Worm (Caenorhabditis elegans) whole organism, L4/young adult: ENCODE results near the gene Y39A3A.2.

Experiments used
- W03F9.2 ChIP-seq: fragments of 150-350 bp; optimal IDR thresholded peaks from 2 replicates; lab custom pipeline; 2014; ENCODE audit warnings: missing biosample characterization, missing genetic modification characterization
- dao-5 ChIP-seq: sonication (generic microtip); optimal IDR thresholded peaks from 2 replicates; lab custom pipeline; 2016; ENCODE audit warnings: missing genotype, missing genetic modification characterization, moderate library complexity, missing compliant biosample characterization
- him-1 ChIP-seq: sonication (generic microtip); optimal IDR thresholded peaks from 2 replicates; lab custom pipeline; 2016; ENCODE audit warnings: missing genotype, missing genetic modification reagents, missing genetic modification characterization, missing compliant biosample characterization

Gene Y39A3A.2

ce11 chrIII:2060857-2061256 is 3.4 kb upstream of the Y39A3A.2 start, which contains the start of gene ins-16:
TSS of gene ins-16 (minus strand) at chrIII:2060957.
- TF ChIP-seq W03F9.2 (no peak), him-1 (tag; lab: Kevin White, UChicago) (no peak), dao-5 (tag; lab: Kevin White, UChicago) (no peak)

ce11 chrIII:2060068-2060467 is 2.6 kb upstream of the Y39A3A.2 start:
- no peak for TF ChIP-seq dao-5 (tag; lab: Kevin White, UChicago)

ce11 chrIII:2054084-2054483 is 3.4 kb downstream of the Y39A3A.2 start, which contains the start of gene M01E10.3:
TSS of gene M01E10.3 (minus strand) at chrIII:2054184.
- no peak for TF ChIP-seq dao-5 (tag; lab: Kevin White, UChicago)
- TF ChIP-seq W03F9.2, result no peak
- no peak for TF ChIP-seq him-1 (tag; lab: Kevin White, UChicago)

ce11 chrIII:2053433-2053832 is 4.0 kb downstream of the Y39A3A.2 start:
- TF ChIP-seq him-1 (tag; lab: Kevin White, UChicago) (no peak), dao-5 (tag; lab: Kevin White, UChicago) (no peak), W03F9.2 (no peak)

- TF ChIP-seq W03F9.2, result no peak
- TF ChIP-seq him-1 (tag; lab: Kevin White, UChicago), result no peak
- TF ChIP-seq dao-5 (tag; lab: Kevin White, UChicago), result no peak
Measured at ce11 chrIII:2050494-2050893, 7.0 kb downstream of the Y39A3A.2 start.

- no peak for TF ChIP-seq W03F9.2
- no peak for TF ChIP-seq dao-5 (tag; lab: Kevin White, UChicago)
- no peak for TF ChIP-seq him-1 (tag; lab: Kevin White, UChicago)
Measured at ce11 chrIII:2049825-2050224, 7.6 kb downstream of the Y39A3A.2 start.

ce11 chrIII:2047907-2048306 is 9.6 kb downstream of the Y39A3A.2 start, which contains the start of gene dpy-1:
TSS of gene dpy-1 (minus strand) at chrIII:2048007.
- TF ChIP-seq W03F9.2, result no peak
- no peak for TF ChIP-seq dao-5 (tag; lab: Kevin White, UChicago)
- no peak for TF ChIP-seq him-1 (tag; lab: Kevin White, UChicago)

ce11 chrIII:2032327-2033093 is 25.0 kb downstream of the Y39A3A.2 start:
- no peak for TF ChIP-seq W03F9.2

- TF ChIP-seq dao-5 (tag; lab: Kevin White, UChicago) (no peak), W03F9.2 (no peak), him-1 (tag; lab: Kevin White, UChicago) (no peak)
Measured at ce11 chrIII:2031746-2032145, 25.7 kb downstream of the Y39A3A.2 start.

ce11 chrIII:2030776-2031565 is 26.5 kb downstream of the Y39A3A.2 start:
- no peak for TF ChIP-seq dao-5 (tag; lab: Kevin White, UChicago)
- no peak for TF ChIP-seq W03F9.2
- no peak for TF ChIP-seq him-1 (tag; lab: Kevin White, UChicago)

- TF ChIP-seq W03F9.2, result no peak
- no peak for TF ChIP-seq dao-5 (tag; lab: Kevin White, UChicago)
- no peak for TF ChIP-seq him-1 (tag; lab: Kevin White, UChicago)
Measured at ce11 chrIII:2027517-2027916, 30.0 kb downstream of the Y39A3A.2 start.

- no peak for TF ChIP-seq dao-5 (tag; lab: Kevin White, UChicago)
- no peak for TF ChIP-seq him-1 (tag; lab: Kevin White, UChicago)
- no peak for TF ChIP-seq W03F9.2
Measured at ce11 chrIII:2021495-2021894, 36.0 kb downstream of the Y39A3A.2 start, which contains the start of gene ckr-2. TSS of gene ckr-2 (minus strand) at chrIII:2021595.

ce11 chrIII:2015494-2015893 is 42.0 kb downstream of the Y39A3A.2 start:
- TF ChIP-seq dao-5 (tag; lab: Kevin White, UChicago) (no peak), him-1 (tag; lab: Kevin White, UChicago) (no peak), W03F9.2 (no peak)

- TF ChIP-seq W03F9.2 (no peak), dao-5 (tag; lab: Kevin White, UChicago) (no peak), him-1 (tag; lab: Kevin White, UChicago) (no peak)
Measured at ce11 chrIII:2013156-2013854, 44.2 kb downstream of the Y39A3A.2 start.
